Worm (Caenorhabditis elegans): Measurements from ENCODE around the gene sgn-1.

Gene sgn-1

DNA sequence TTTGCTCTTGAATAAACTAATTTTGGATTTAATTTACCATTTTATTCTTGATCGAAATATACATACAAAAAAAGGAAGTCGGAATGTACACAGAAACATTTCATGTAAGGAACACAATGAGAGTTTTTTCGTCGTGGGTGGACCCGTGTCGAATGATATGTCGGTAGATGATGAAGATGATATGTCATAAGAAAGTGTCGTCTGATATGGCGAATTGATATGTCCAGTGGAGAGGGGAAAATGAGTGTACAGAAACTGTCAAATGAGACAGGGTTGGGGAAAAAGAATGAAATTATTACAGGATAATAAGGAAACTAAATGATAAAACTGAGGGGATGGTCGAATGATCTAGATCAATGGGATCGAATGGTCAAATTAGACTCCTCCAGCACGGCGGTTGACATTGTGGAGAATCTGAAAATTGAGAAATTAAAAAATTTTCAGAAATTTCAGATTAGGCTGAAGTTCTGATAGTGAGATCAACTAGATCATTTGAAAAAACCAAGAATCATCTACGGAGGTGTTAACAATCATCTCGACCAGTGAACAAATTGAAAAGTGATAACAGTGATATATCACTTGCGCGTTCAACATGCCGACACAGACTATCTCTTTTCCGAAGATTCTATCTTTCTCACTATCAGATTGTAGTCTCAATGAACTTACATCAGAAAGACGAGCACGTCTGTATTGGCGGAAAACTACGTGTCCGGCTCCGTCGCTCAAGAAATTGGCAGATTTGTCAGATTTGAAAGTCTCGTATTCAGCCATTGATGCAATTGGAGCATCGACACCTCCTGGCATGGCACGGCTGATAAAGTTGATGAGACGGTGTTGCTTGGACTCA is 36.9 kb upstream of the sgn-1 start (continued):
- no peak for TF ChIP-seq lsl-1 (GFP tag; optimal IDR thresholded peaks at IDR 0.05)
- TF ChIP-seq F23B12.7 (tag; optimal IDR thresholded peaks at IDR 0.05; ENCODE audit: insufficient read depth): no peak
- TF ChIP-seq ceh-40 (GFP tag; IDR thresholded peaks at IDR 0.05): no peak
- peak; percentile 34 for TF ChIP-seq ZK185.1 (tag; optimal IDR thresholded peaks at IDR 0.05; ENCODE audit: poor library complexity, severe bottlenecking)
- 0 out of 2 replicates have a peak, but pooled peaks have one; percentile 55 for TF ChIP-seq F37B4.10 (GFP tag; IDR thresholded peaks at IDR 0.05)
- TF ChIP-seq repo-1 (tag; optimal IDR thresholded peaks at IDR 0.05): no peak
- no peak for TF ChIP-seq dpff-1 (tag; optimal IDR thresholded peaks at IDR 0.05)
- TF ChIP-seq somi-1 (GFP tag; optimal IDR thresholded peaks at IDR 0.05): no peak
- no peak for TF ChIP-seq B0336.3 (GFP tag; IDR thresholded peaks at IDR 0.05)
- no peak for TF ChIP-seq F39B2.1 (GFP tag; IDR thresholded peaks at IDR 0.05)
- TF ChIP-seq lin-26 (GFP tag; IDR thresholded peaks at IDR 0.05): peak; percentile 14; the same call in 1 of the 2 replicates
- no peak for TF ChIP-seq attf-3 (GFP tag; conservative IDR thresholded peaks at IDR 0.05)
- no peak for TF ChIP-seq bed-1 (GFP tag; IDR thresholded peaks at IDR 0.05)
- no peak for TF ChIP-seq mcd-1 (GFP tag; IDR thresholded peaks at IDR 0.05)
- no peak for TF ChIP-seq dpl-1 (GFP tag; optimal IDR thresholded peaks at IDR 0.05)
- TF ChIP-seq ama-1 (optimal IDR thresholded peaks at IDR 0.05): peak; percentile 87
- no peak for TF ChIP-seq ama-1 (GFP tag; optimal IDR thresholded peaks at IDR 0.05)
- no peak for TF ChIP-seq rec-8 (tag; optimal IDR thresholded peaks at IDR 0.05)
- no peak for TF ChIP-seq hmg-20 (GFP tag; IDR thresholded peaks at IDR 0.05)
- no peak for TF ChIP-seq egl-44 (GFP tag; IDR thresholded peaks at IDR 0.05)
- TF ChIP-seq zim-3 (tag; optimal IDR thresholded peaks at IDR 0.05): no peak
- no peak for TF ChIP-seq snpc-4 (GFP tag; optimal IDR thresholded peaks at IDR 0.05)
- no peak for TF ChIP-seq snpc-4 (tag; optimal IDR thresholded peaks at IDR 0.05)
- TF ChIP-seq T07F8.4 (tag; optimal IDR thresholded peaks at IDR 0.05): no peak
- no peak for TF ChIP-seq snpc-1.1 (tag; optimal IDR thresholded peaks at IDR 0.05; ENCODE audit: insufficient read depth)
- TF ChIP-seq ceh-100 (GFP tag; IDR thresholded peaks at IDR 0.05): no peak
- TF ChIP-seq attf-5 (GFP tag; optimal IDR thresholded peaks at IDR 0.05): no peak
- TF ChIP-seq B0261.1 (tag; optimal IDR thresholded peaks at IDR 0.05): no peak
- TF ChIP-seq Y53G8AR.9 (GFP tag; conservative IDR thresholded peaks at IDR 0.05): no peak
- TF ChIP-seq ztf-3 (GFP tag; optimal IDR thresholded peaks at IDR 0.05): no peak
- TF ChIP-seq cebp-1 (GFP tag; IDR thresholded peaks at IDR 0.05): no peak
- no peak for TF ChIP-seq cebp-1 (tag; optimal IDR thresholded peaks at IDR 0.05)
- TF ChIP-seq nfya-1 (tag; optimal IDR thresholded peaks at IDR 0.05; ENCODE audit: borderline replicate concordance, insufficient read depth): no peak
- peak in 1 of 3 experiments; percentile 20 for TF ChIP-seq lin-35 (GFP tag; optimal IDR thresholded peaks at IDR 0.05)
- TF ChIP-seq F52B5.7 (tag; optimal IDR thresholded peaks at IDR 0.05): no peak
- peak; percentile 4 for TF ChIP-seq chd-7 (tag; optimal IDR thresholded peaks at IDR 0.05)
- TF ChIP-seq B0019.2 (GFP tag; conservative IDR thresholded peaks at IDR 0.05): no peak
- no peak for TF ChIP-seq B0035.1 (tag; optimal IDR thresholded peaks at IDR 0.05)
- TF ChIP-seq K11D2.4 (GFP tag; IDR thresholded peaks at IDR 0.05): 0 out of 2 replicates have a peak, but pooled peaks have one; percentile 29
- no peak for TF ChIP-seq hlh-12 (tag; optimal IDR thresholded peaks at IDR 0.05)
- TF ChIP-seq nhr-90 (tag; optimal IDR thresholded peaks at IDR 0.05): no peak
- no peak for TF ChIP-seq snpc-3.4 (tag; optimal IDR thresholded peaks at IDR 0.05)
- TF ChIP-seq egl-18 (GFP tag; IDR thresholded peaks at IDR 0.05): no peak
- no peak for TF ChIP-seq C06A6.2 (GFP tag; conservative IDR thresholded peaks at IDR 0.05)
- no peak for TF ChIP-seq lir-1 (GFP tag; conservative IDR thresholded peaks at IDR 0.05)
- TF ChIP-seq Y79H2A.3 (GFP tag; conservative IDR thresholded peaks at IDR 0.05): no peak
- TF ChIP-seq madf-8 (GFP tag; conservative IDR thresholded peaks at IDR 0.05): no peak
